Worm (Caenorhabditis elegans) whole organism, L2 larva: ENCODE data around the gene Y57A10A.2.

Experiments
- R02D3.7 ChIP-seq: fragments of 150-350 bp; optimal IDR thresholded peaks from 2 replicates; lab custom pipeline; 2014; ENCODE audit warnings: missing biosample characterization, missing genetic modification characterization
- ama-1 ChIP-seq: fragments of 150-350 bp; optimal IDR thresholded peaks from 2 replicates; lab custom pipeline; 2018; ENCODE audit warnings: inconsistent platforms
- dmd-4 ChIP-seq: sonication (generic microtip); optimal IDR thresholded peaks from 2 replicates; lab custom pipeline; 2017; ENCODE audit warnings: missing biosample characterization, missing genetic modification characterization
- mab-5 ChIP-seq: fragments of 150-350 bp; optimal IDR thresholded peaks from 2 replicates; lab custom pipeline; 2014; ENCODE audit warnings: missing biosample characterization, missing genetic modification characterization
- nhr-25 ChIP-seq: fragments of 150-350 bp; sonication (generic microtip); optimal IDR thresholded peaks from 3 replicates; lab custom pipeline; 2014; ENCODE audit warnings: missing biosample characterization, missing genetic modification characterization
- nhr-6 ChIP-seq: fragments of 150-350 bp; optimal IDR thresholded peaks from 2 replicates; lab custom pipeline; 2014; ENCODE audit warnings: missing biosample characterization, missing genetic modification characterization
- snpc-4 ChIP-seq: fragments of 150-350 bp; optimal IDR thresholded peaks from 2 replicates; lab custom pipeline; 2014; ENCODE audit warnings: missing biosample characterization, missing genetic modification characterization
- zag-1 ChIP-seq: fragments of 150-350 bp; optimal IDR thresholded peaks from 2 replicates; lab custom pipeline; 2014; ENCODE audit warnings: missing biosample characterization, missing genetic modification characterization

ce11 chrII:12186726-12187125, 39.3 kb downstream of the Y57A10A.2 start:
- no peak for TF ChIP-seq R02D3.7 (tag; lab: Kevin White, UChicago)
- no peak for TF ChIP-seq ama-1
- TF ChIP-seq mab-5 (tag; lab: Kevin White, UChicago), result no peak
- no peak for TF ChIP-seq dmd-4 (tag; lab: Kevin White, UChicago)
- TF ChIP-seq zag-1 (tag; lab: Kevin White, UChicago), result no peak
- TF ChIP-seq nhr-25, result no peak
- no peak for TF ChIP-seq snpc-4 (tag; lab: Kevin White, UChicago)
- no peak for TF ChIP-seq nhr-6 (tag; lab: Kevin White, UChicago)
